Worm (Caenorhabditis elegans) whole organism, L3 larva: ENCODE measurements around the gene K04E7.1.

Experiments used
- ama-1 ChIP-seq: fragments of 150-350 bp; optimal IDR thresholded peaks from 2 replicates; lab custom pipeline; 2018
- ceh-28 ChIP-seq: fragments of 150-350 bp; optimal IDR thresholded peaks from 2 replicates; lab custom pipeline; 2014; ENCODE audit warnings: missing biosample characterization, missing genetic modification reagents, missing genetic modification characterization
- egl-27 ChIP-seq: sonication (generic microtip); optimal IDR thresholded peaks from 4 replicates; lab custom pipeline; 2017; ENCODE audit warnings: missing biosample characterization, missing genetic modification reagents, missing genetic modification characterization
- fkh-10 ChIP-seq: sonication (generic microtip); optimal IDR thresholded peaks from 2 replicates; lab custom pipeline; 2017; ENCODE audit warnings: missing biosample characterization, missing genetic modification reagents, missing genetic modification characterization
- fkh-2 ChIP-seq: fragments of 150-350 bp; optimal IDR thresholded peaks from 2 replicates; lab custom pipeline; 2014; ENCODE audit warnings: missing biosample characterization, missing genetic modification reagents, missing genetic modification characterization
- jun-1 ChIP-seq: fragments of 150-350 bp; optimal IDR thresholded peaks from 2 replicates; lab custom pipeline; 2014; ENCODE audit warnings: missing biosample characterization, missing genetic modification reagents, missing genetic modification characterization
- mml-1 ChIP-seq: fragments of 150-350 bp; sonication (generic microtip); optimal IDR thresholded peaks from 3 replicates; lab custom pipeline; 2014; ENCODE audit warnings: missing biosample characterization, missing genetic modification characterization
- nhr-11 ChIP-seq: fragments of 150-350 bp; optimal IDR thresholded peaks from 2 replicates; lab custom pipeline; 2014; ENCODE audit warnings: missing biosample characterization, missing genetic modification characterization
- nhr-77 ChIP-seq: fragments of 150-350 bp; optimal IDR thresholded peaks from 2 replicates; lab custom pipeline; 2014; ENCODE audit warnings: missing biosample characterization, missing genetic modification characterization
- pha-4 ChIP-seq: fragments of 150-350 bp; optimal IDR thresholded peaks from 2 replicates; lab custom pipeline; 2014; ENCODE audit warnings: missing biosample characterization, missing genetic modification reagents, missing genetic modification characterization
- pqm-1 ChIP-seq: fragments of 150-350 bp; optimal IDR thresholded peaks from 2 replicates; lab custom pipeline; 2017; ENCODE audit warnings: missing biosample characterization, missing genetic modification characterization, inconsistent platforms
- snpc-4 ChIP-seq: fragments of 150-350 bp; optimal IDR thresholded peaks from 2 replicates; lab custom pipeline; 2014; ENCODE audit warnings: missing biosample characterization, missing genetic modification characterization

- TF ChIP-seq nhr-11, result no peak
- no peak for TF ChIP-seq ama-1
- no peak for TF ChIP-seq fkh-2 (tag; lab: Kevin White, UChicago)
- TF ChIP-seq nhr-77, result no peak
- TF ChIP-seq ceh-28, result no peak
- TF ChIP-seq egl-27, result no peak
- TF ChIP-seq pha-4, result no peak
- no peak for TF ChIP-seq pqm-1 (tag; lab: Kevin White, UChicago)
- no peak for TF ChIP-seq jun-1 (tag; lab: Kevin White, UChicago)
- no peak for TF ChIP-seq snpc-4 (tag; lab: Kevin White, UChicago)
- no peak for TF ChIP-seq mml-1 (tag; lab: Kevin White, UChicago)
- TF ChIP-seq fkh-10, result no peak
Measured at ce11 chrX:6507734-6508133, 45.9 kb downstream of the K04E7.1 start.
